Worm (Caenorhabditis elegans) whole organism, young adult: ENCODE measurements around the gene C26E6.1.

ENCODE experiments used
- B0336.3 ChIP-seq: fragments of 200-800 bp; sonication (Bioruptor generic); IDR thresholded peaks from 2 replicates; pipeline ENCODE4 v1.3.6; 2022; ENCODE audit warnings: missing genetic modification characterization, missing compliant biosample characterization
- F23B12.7 ChIP-seq: sonication (generic microtip); optimal IDR thresholded peaks from 2 replicates; lab custom pipeline; 2017; ENCODE audit warnings: missing genetic modification characterization, mild to moderate bottlenecking, missing compliant biosample characterization, antibody characterized with exemption, moderate library complexity; ENCODE audit not compliant: insufficient read depth
- F49E8.2 ChIP-seq: sonication (generic microtip); optimal IDR thresholded peaks from 3 replicates; lab custom pipeline; 2017; ENCODE audit warnings: missing genetic modification characterization, mild to moderate bottlenecking, missing compliant biosample characterization, antibody characterized with exemption, moderate library complexity; ENCODE audit not compliant: insufficient read depth
- K11D2.4 ChIP-seq: fragments of 200-800 bp; sonication (Bioruptor generic); IDR thresholded peaks from 2 replicates; pipeline ENCODE4 v1.3.6; 2022; ENCODE audit warnings: missing genetic modification reagents, missing genetic modification characterization, missing compliant biosample characterization
- K12H6.12 ChIP-seq: fragments of 200-800 bp; sonication (Bioruptor generic); optimal IDR thresholded peaks from 2 replicates; lab custom pipeline; 2018; ENCODE audit warnings: mild to moderate bottlenecking, missing genetic modification characterization, missing compliant biosample characterization
- Y67H2A.10 ChIP-seq: fragments of 200-800 bp; sonication (Bioruptor generic); conservative IDR thresholded peaks from 2 replicates; pipeline ENCODE4 v1.3.6; 2022; ENCODE audit warnings: missing genetic modification reagents, missing genetic modification characterization, missing compliant biosample characterization
- aptf-2 ChIP-seq: fragments of 200-800 bp; sonication (Bioruptor generic); conservative IDR thresholded peaks from 2 replicates; pipeline ENCODE4 v1.3.6; 2022; ENCODE audit warnings: missing genetic modification reagents, missing genetic modification characterization, missing compliant biosample characterization
- atf-7 ChIP-seq: sonication (generic microtip); optimal IDR thresholded peaks from 2 replicates; lab custom pipeline; 2017; ENCODE audit warnings: mild to moderate bottlenecking, missing genetic modification characterization, missing compliant biosample characterization
- attf-5 ChIP-seq: fragments of 200-800 bp; sonication (Bioruptor generic); optimal IDR thresholded peaks from 2 replicates; lab custom pipeline; 2018; ENCODE audit warnings: mild to moderate bottlenecking, missing genetic modification characterization, missing compliant biosample characterization
- attf-6 ChIP-seq: fragments of 200-800 bp; sonication (Bioruptor generic); IDR thresholded peaks from 2 replicates; pipeline ENCODE4 v1.3.6; 2022; ENCODE audit warnings: missing genetic modification reagents, missing genetic modification characterization, missing compliant biosample characterization
- cebp-2 ChIP-seq: fragments of 200-800 bp; sonication (Bioruptor generic); IDR thresholded peaks from 2 replicates; pipeline ENCODE4 v1.3.6; 2022; ENCODE audit warnings: missing genetic modification characterization, missing compliant biosample characterization
- ceh-100 ChIP-seq: fragments of 200-800 bp; sonication (Bioruptor generic); IDR thresholded peaks from 2 replicates; pipeline ENCODE4 v1.3.6; 2022; ENCODE audit warnings: missing genetic modification reagents, missing genetic modification characterization, missing compliant biosample characterization
- ceh-27 ChIP-seq: fragments of 200-800 bp; sonication (Bioruptor generic); optimal IDR thresholded peaks from 2 replicates; lab custom pipeline; 2018; ENCODE audit warnings: mild to moderate bottlenecking, missing genetic modification characterization, moderate library complexity, missing compliant biosample characterization
- ceh-40 ChIP-seq: fragments of 200-800 bp; sonication (Bioruptor generic); IDR thresholded peaks from 2 replicates; pipeline ENCODE4 v1.3.6; 2022; ENCODE audit warnings: missing genetic modification characterization, missing compliant biosample characterization
- chd-7 ChIP-seq: sonication (generic microtip); optimal IDR thresholded peaks from 2 replicates; lab custom pipeline; 2016; ENCODE audit warnings: mild to moderate bottlenecking, missing genetic modification characterization, moderate library complexity, missing compliant biosample characterization
- dox-1 ChIP-seq: fragments of 200-800 bp; sonication (Bioruptor generic); IDR thresholded peaks from 2 replicates; pipeline ENCODE4 v1.3.6; 2022; ENCODE audit warnings: missing genetic modification reagents, missing genetic modification characterization, missing compliant biosample characterization
- dpff-1 ChIP-seq: sonication (generic microtip); optimal IDR thresholded peaks from 2 replicates; lab custom pipeline; 2017; ENCODE audit warnings: mild to moderate bottlenecking, missing genetic modification characterization, missing compliant biosample characterization
- egl-18 ChIP-seq: fragments of 200-800 bp; sonication (Bioruptor generic); IDR thresholded peaks from 2 replicates; pipeline ENCODE4 v1.3.6; 2022; ENCODE audit warnings: missing genetic modification reagents, missing genetic modification characterization, missing compliant biosample characterization
- fkh-3 ChIP-seq: sonication (generic microtip); optimal IDR thresholded peaks from 2 replicates; lab custom pipeline; 2016; ENCODE audit warnings: mild to moderate bottlenecking, missing genetic modification characterization, missing compliant biosample characterization
- gei-17 ChIP-seq: fragments of 200-800 bp; sonication (Bioruptor generic); optimal IDR thresholded peaks from 2 replicates; lab custom pipeline; 2018; ENCODE audit warnings: mild to moderate bottlenecking, missing genetic modification characterization, missing compliant biosample characterization
- hlh-12 ChIP-seq: sonication (generic microtip); optimal IDR thresholded peaks from 2 replicates; lab custom pipeline; 2016; ENCODE audit warnings: missing genetic modification characterization, missing compliant biosample characterization
- hmg-1.2 ChIP-seq: fragments of 200-800 bp; sonication (Bioruptor generic); IDR thresholded peaks from 2 replicates; pipeline ENCODE4 v1.3.6; 2022; ENCODE audit warnings: missing genetic modification reagents, missing genetic modification characterization, missing compliant biosample characterization
- let-607 ChIP-seq, 2 experiments: fragments of 200-800 bp in 1 of 2; sonication (Bioruptor generic) in 1 of 2; sonication (generic microtip) in 1 of 2; optimal IDR thresholded peaks; 2 replicates each; lab custom pipeline; 2016 to 2018; ENCODE audit warnings: mild to moderate bottlenecking in 2 of 2, missing compliant biosample characterization in 2 of 2, missing genetic modification characterization in 2 of 2, moderate library complexity in 2 of 2, missing genotype in 1 of 2
- lin-26 ChIP-seq: fragments of 200-800 bp; sonication (Bioruptor generic); IDR thresholded peaks from 2 replicates; pipeline ENCODE4 v1.3.6; 2022; ENCODE audit warnings: missing genetic modification reagents, missing genetic modification characterization, missing compliant biosample characterization
- lin-35 ChIP-seq, 3 experiments: fragments of 150-350 bp in 2 of 3; sonication (generic microtip) in 1 of 3; optimal IDR thresholded peaks; 2 replicates each; lab custom pipeline; 2014 to 2018; ENCODE audit warnings: missing biosample characterization in 3 of 3, missing genetic modification characterization in 3 of 3, missing genetic modification reagents in 3 of 3
- lin-40 ChIP-seq: sonication (generic microtip); optimal IDR thresholded peaks from 2 replicates; lab custom pipeline; 2016; ENCODE audit warnings: missing genetic modification characterization, mild to moderate bottlenecking, missing compliant biosample characterization, missing genotype, missing genetic modification reagents
- lin-54 ChIP-seq: fragments of 200-800 bp; sonication (Bioruptor generic); optimal IDR thresholded peaks from 2 replicates; lab custom pipeline; 2018; ENCODE audit warnings: mild to moderate bottlenecking, missing genetic modification characterization, missing compliant biosample characterization
- lir-1 ChIP-seq: fragments of 200-800 bp; sonication (Bioruptor generic); conservative IDR thresholded peaks from 2 replicates; pipeline ENCODE4 v1.3.6; 2022; ENCODE audit warnings: missing genetic modification reagents, missing genetic modification characterization, missing compliant biosample characterization
- lsl-1 ChIP-seq: fragments of 200-800 bp; sonication (Bioruptor generic); optimal IDR thresholded peaks from 2 replicates; lab custom pipeline; 2018; ENCODE audit warnings: mild to moderate bottlenecking, missing genetic modification characterization, moderate library complexity, missing compliant biosample characterization
- lsy-27 ChIP-seq: sonication (generic microtip); optimal IDR thresholded peaks from 2 replicates; lab custom pipeline; 2017; ENCODE audit warnings: missing genetic modification characterization, mild to moderate bottlenecking, missing compliant biosample characterization, antibody characterized with exemption, missing genotype, borderline replicate concordance; ENCODE audit not compliant: insufficient read depth
- madf-3 ChIP-seq: fragments of 200-800 bp; sonication (Bioruptor generic); IDR thresholded peaks from 2 replicates; pipeline ENCODE4 v1.3.6; 2022; ENCODE audit warnings: missing genetic modification reagents, missing genetic modification characterization, missing compliant biosample characterization
- madf-8 ChIP-seq: fragments of 200-800 bp; sonication (Bioruptor generic); conservative IDR thresholded peaks from 2 replicates; pipeline ENCODE4 v1.3.6; 2022; ENCODE audit warnings: missing genetic modification reagents, missing genetic modification characterization, missing compliant biosample characterization
- nhr-179 ChIP-seq: sonication (generic microtip); optimal IDR thresholded peaks from 2 replicates; lab custom pipeline; 2016; ENCODE audit warnings: mild to moderate bottlenecking, missing genetic modification characterization, missing compliant biosample characterization
- repo-1 ChIP-seq: sonication (generic microtip); optimal IDR thresholded peaks from 2 replicates; lab custom pipeline; 2017; ENCODE audit warnings: mild to moderate bottlenecking, missing genetic modification characterization, missing compliant biosample characterization
- sea-2 ChIP-seq: fragments of 200-800 bp; sonication (Bioruptor generic); IDR thresholded peaks from 2 replicates; pipeline ENCODE4 v1.3.6; 2022; ENCODE audit warnings: missing genetic modification characterization, missing compliant biosample characterization
- snpc-1.3 ChIP-seq: sonication (generic microtip); optimal IDR thresholded peaks from 2 replicates; lab custom pipeline; 2017; ENCODE audit warnings: missing genetic modification characterization, mild to moderate bottlenecking, missing compliant biosample characterization, antibody characterized with exemption, moderate library complexity, missing genotype, missing genetic modification reagents; ENCODE audit not compliant: insufficient read depth
- somi-1 ChIP-seq: fragments of 200-800 bp; sonication (Bioruptor generic); optimal IDR thresholded peaks from 2 replicates; lab custom pipeline; 2018; ENCODE audit warnings: mild to moderate bottlenecking, missing genetic modification characterization, missing compliant biosample characterization
- tbx-9 ChIP-seq: sonication (generic microtip); optimal IDR thresholded peaks from 2 replicates; lab custom pipeline; 2016; ENCODE audit warnings: borderline replicate concordance, missing genetic modification characterization, inconsistent platforms, missing compliant biosample characterization
- unc-130 ChIP-seq: sonication (generic microtip); optimal IDR thresholded peaks from 2 replicates; lab custom pipeline; 2016; ENCODE audit warnings: missing genetic modification reagents, missing genetic modification characterization, missing compliant biosample characterization
- unc-62 ChIP-seq: fragments of 150-350 bp; optimal IDR thresholded peaks from 2 replicates; lab custom pipeline; 2014; ENCODE audit warnings: missing biosample characterization, missing genetic modification reagents, missing genetic modification characterization
- zfh-2 ChIP-seq: fragments of 200-800 bp; sonication (Bioruptor generic); conservative IDR thresholded peaks from 2 replicates; pipeline ENCODE4 v1.3.6; 2022; ENCODE audit warnings: missing genetic modification reagents, missing genetic modification characterization, missing compliant biosample characterization
- zim-3 ChIP-seq: sonication (generic microtip); optimal IDR thresholded peaks from 2 replicates; lab custom pipeline; 2017; ENCODE audit warnings: mild to moderate bottlenecking, missing genetic modification characterization, moderate library complexity, missing compliant biosample characterization
- ztf-22 ChIP-seq: fragments of 200-800 bp; sonication (Bioruptor generic); optimal IDR thresholded peaks from 2 replicates; lab custom pipeline; 2018; ENCODE audit warnings: mild to moderate bottlenecking, missing genetic modification characterization, moderate library complexity, missing compliant biosample characterization
- ztf-26 ChIP-seq: sonication (generic microtip); optimal IDR thresholded peaks from 2 replicates; lab custom pipeline; 2017; ENCODE audit warnings: missing genetic modification characterization, missing compliant biosample characterization

Gene C26E6.1

DNA sequence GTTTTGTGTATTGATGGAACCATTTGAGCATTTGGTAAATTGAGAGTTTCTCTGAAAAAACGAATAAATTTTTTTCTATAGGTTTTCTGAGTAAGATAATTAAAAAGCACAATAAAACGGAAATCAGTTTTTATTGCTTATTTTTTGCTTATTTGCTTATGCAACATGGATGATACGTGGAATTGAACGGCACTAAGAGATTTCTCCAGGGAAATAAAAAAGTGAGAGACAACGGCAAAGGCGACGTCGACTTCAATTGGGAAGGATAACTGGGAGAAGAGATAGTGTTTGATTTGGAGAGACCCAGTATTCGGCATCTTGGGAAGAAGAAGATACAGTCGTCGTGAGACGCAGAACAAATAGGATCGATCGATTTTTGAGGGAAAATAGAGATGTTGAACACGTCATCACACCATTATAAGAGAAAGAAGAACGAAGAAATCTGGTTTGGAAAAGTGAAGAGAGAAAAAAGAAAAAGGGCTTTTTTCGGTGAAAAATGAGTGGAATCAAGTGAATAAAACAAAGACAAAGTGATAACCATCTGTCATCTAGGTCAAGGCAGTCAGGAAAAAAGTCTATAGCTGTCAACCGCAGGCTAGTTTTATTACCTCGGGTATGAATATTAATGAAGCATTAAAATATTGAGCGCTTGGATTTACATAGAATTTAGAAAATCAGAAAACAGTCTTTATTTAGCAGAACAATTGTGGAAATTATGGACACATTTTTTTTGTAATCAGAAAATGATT is 41.6 kb downstream of the C26E6.1 start, which contains the start of gene tmem-131:
Gene tmem-131, minus strand, starts transcription at position 51 of the 749 bp plus-strand sequence.
- TF ChIP-seq nhr-179 (no peak), madf-3 (GFP tag; lab: Robert Waterston, UW) (no peak), let-607 (tag; optimal IDR thresholded peaks at IDR 0.05; lab: Kevin White, UChicago) (peak in 1 of 2 experiments; percentile 43), aptf-2 (GFP tag; lab: Robert Waterston, UW) (peak; percentile 82), hmg-1.2 (peak; percentile 64)
- TF ChIP-seq, all 124 proteins: peak for 3

DNA sequence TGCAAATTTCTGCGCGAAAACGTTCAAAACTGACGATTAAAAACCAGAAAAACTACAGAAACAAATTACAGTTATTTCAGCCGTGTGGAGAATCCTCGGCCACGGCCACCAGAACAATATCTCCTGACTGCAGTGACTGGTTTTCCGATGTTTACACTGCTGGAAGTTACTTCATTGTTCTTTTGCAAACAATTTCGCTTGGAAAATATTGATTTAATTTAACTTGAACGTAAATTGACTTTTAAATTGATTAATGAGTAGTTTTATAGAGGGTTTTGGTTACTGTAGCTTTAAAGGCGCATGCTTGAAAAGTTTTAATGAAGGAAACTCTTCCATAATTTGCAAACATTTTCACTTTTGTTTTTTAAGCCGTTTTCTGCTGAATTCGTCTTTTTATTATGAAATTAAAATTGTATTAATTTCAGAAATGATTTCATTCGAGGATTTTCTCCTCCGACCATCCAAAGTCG is 42.3 kb downstream of the C26E6.1 start, which contains the start of gene smcr-8:
Gene smcr-8, plus strand, starts transcription at position 420 of the 470 bp plus-strand sequence.
- TF ChIP-seq sea-2 (GFP tag; lab: Robert Waterston, UW) (no peak), attf-5 (GFP tag; lab: Kevin White, UChicago) (peak; percentile 46), dox-1 (GFP tag; lab: Robert Waterston, UW) (peak; percentile 86), F49E8.2 (tag; lab: Kevin White, UChicago) (no peak), egl-18 (GFP tag; lab: Robert Waterston, UW) (no peak), madf-3 (GFP tag; lab: Robert Waterston, UW) (no peak), dpff-1 (tag; lab: Kevin White, UChicago) (no peak), lsy-27 (tag; lab: Kevin White, UChicago) (no peak), F23B12.7 (tag; lab: Kevin White, UChicago) (no peak), ceh-27 (GFP tag; lab: Kevin White, UChicago) (peak; percentile 49), K12H6.12 (tag; lab: Kevin White, UChicago) (no peak), B0336.3 (GFP tag; lab: Robert Waterston, UW) (no peak), Y67H2A.10 (GFP tag; lab: Robert Waterston, UW) (no peak), lin-54 (GFP tag; lab: Kevin White, UChicago) (no peak), zfh-2 (GFP tag; lab: Robert Waterston, UW) (no peak), ztf-22 (GFP tag; lab: Kevin White, UChicago) (no peak), lir-1 (0 out of 2 replicates have a peak, but pooled peaks have one; percentile 11), atf-7 (tag; lab: Kevin White, UChicago) (no peak), fkh-3 (tag; lab: Kevin White, UChicago) (no peak), ceh-40 (GFP tag; lab: Robert Waterston, UW) (no peak), ceh-100 (no peak), repo-1 (tag; lab: Kevin White, UChicago) (no peak), chd-7 (tag; lab: Kevin White, UChicago) (no peak), somi-1 (GFP tag; lab: Kevin White, UChicago) (no peak), lin-40 (tag; lab: Kevin White, UChicago) (no peak), lin-35 (GFP tag; optimal IDR thresholded peaks at IDR 0.05; lab: Kevin White, UChicago) (no peak), madf-8 (GFP tag; lab: Robert Waterston, UW) (peak; percentile 69), unc-130 (peak; percentile 78), attf-6 (GFP tag; lab: Robert Waterston, UW) (no peak), unc-62 (GFP tag; lab: Kevin White, UChicago) (no peak), zim-3 (tag; lab: Kevin White, UChicago) (no peak), ztf-26 (no peak), lin-26 (GFP tag; lab: Robert Waterston, UW) (no peak), K11D2.4 (no peak), hlh-12 (tag; lab: Kevin White, UChicago) (no peak), lsl-1 (GFP tag; lab: Kevin White, UChicago) (peak; percentile 96), tbx-9 (tag; lab: Kevin White, UChicago) (no peak), gei-17 (GFP tag; lab: Kevin White, UChicago) (no peak), cebp-2 (no peak), snpc-1.3 (tag; lab: Kevin White, UChicago) (no peak)
